Worm (Caenorhabditis elegans) whole organism, early embryonic: Measurements from ENCODE around the gene lro-1.

ENCODE experiments used
- ama-1 ChIP-seq: fragments of 150-350 bp; optimal IDR thresholded peaks from 2 replicates; lab custom pipeline; 2014
- ceh-36 ChIP-seq: sonication (generic microtip); optimal IDR thresholded peaks from 2 replicates; lab custom pipeline; 2016; ENCODE audit warnings: missing genetic modification characterization, inconsistent platforms, missing compliant biosample characterization
- flt-1 ChIP-seq: fragments of 200-800 bp; sonication (Bioruptor generic); IDR thresholded peaks from 2 replicates; pipeline ENCODE4 v1.3.6; 2022; ENCODE audit warnings: missing genetic modification characterization, missing compliant biosample characterization

ce11 chrX:6276701-6277100 lies 4.8 kb downstream of the lro-1 start:
- TF ChIP-seq flt-1 (GFP tag; lab: Robert Waterston, UW) (no peak), ama-1 (lab: Kevin White, UChicago) (no peak), ceh-36 (no peak)
